Fruit fly (Drosophila melanogaster) whole organism, prepupa: ENCODE results near the gene IRSp53.

ENCODE experiments used
- Blimp-1 ChIP-seq: fragments of 200-800 bp; sonication (Bioruptor generic); optimal IDR thresholded peaks from 3 replicates; lab custom pipeline; 2017; ENCODE audit warnings: missing biosample characterization, missing genetic modification characterization, mild to moderate bottlenecking, moderate library complexity, missing genetic modification reagents
- CG11762 ChIP-seq: fragments of 200-800 bp; sonication (Bioruptor generic); optimal IDR thresholded peaks from 3 replicates; lab custom pipeline; 2016; ENCODE audit warnings: missing biosample characterization, missing genetic modification characterization; ENCODE audit not compliant: insufficient read depth
- CG15336 ChIP-seq: fragments of 200-800 bp; sonication (Bioruptor generic); IDR thresholded peaks from 2 replicates; pipeline ENCODE4 v1.3.6; 2022; ENCODE audit warnings: missing biosample characterization, missing genetic modification characterization
- CG1621 ChIP-seq: fragments of 200-800 bp; sonication (Bioruptor generic); optimal IDR thresholded peaks from 3 replicates; lab custom pipeline; 2018; ENCODE audit warnings: missing biosample characterization, mild to moderate bottlenecking, missing genetic modification characterization
- CG3032 ChIP-seq: fragments of 200-800 bp; optimal IDR thresholded peaks from 2 replicates; lab custom pipeline; 2019; ENCODE audit warnings: missing biosample characterization, mild to moderate bottlenecking, missing genetic modification characterization, moderate library complexity
- CG34406 ChIP-seq: fragments of 200-800 bp; sonication (Bioruptor generic); optimal IDR thresholded peaks from 3 replicates; lab custom pipeline; 2016; ENCODE audit warnings: missing biosample characterization, missing genetic modification characterization
- CG4318 ChIP-seq: fragments of 200-800 bp; sonication (Bioruptor generic); optimal IDR thresholded peaks from 3 replicates; lab custom pipeline; 2017; ENCODE audit warnings: missing biosample characterization, mild to moderate bottlenecking, missing genetic modification characterization
- CG6276 ChIP-seq: fragments of 200-800 bp; sonication (Bioruptor generic); optimal IDR thresholded peaks from 2 replicates; lab custom pipeline; 2017; ENCODE audit warnings: missing biosample characterization, mild to moderate bottlenecking, missing genetic modification characterization
- CG6792 ChIP-seq: fragments of 200-800 bp; sonication (Bioruptor generic); optimal IDR thresholded peaks from 3 replicates; lab custom pipeline; 2016; ENCODE audit warnings: missing biosample characterization, missing genetic modification characterization
- CG6854 ChIP-seq: fragments of 200-800 bp; sonication (Bioruptor generic); optimal IDR thresholded peaks from 2 replicates; lab custom pipeline; 2017; ENCODE audit warnings: missing biosample characterization, mild to moderate bottlenecking, missing genetic modification characterization
- CG7368 ChIP-seq: fragments of 200-800 bp; sonication (Bioruptor generic); optimal IDR thresholded peaks from 3 replicates; lab custom pipeline; 2016; ENCODE audit warnings: missing biosample characterization, missing genetic modification characterization
- CG8119 ChIP-seq: fragments of 200-800 bp; sonication (Bioruptor generic); IDR thresholded peaks from 3 replicates; pipeline ENCODE4 v1.3.6; 2022; ENCODE audit warnings: missing biosample characterization, missing genetic modification characterization
- CG9139 ChIP-seq: fragments of 200-800 bp; sonication (Bioruptor generic); optimal IDR thresholded peaks from 3 replicates; lab custom pipeline; 2017; ENCODE audit warnings: missing biosample characterization, mild to moderate bottlenecking, missing genetic modification characterization
- Eip75B ChIP-seq: fragments of 200-800 bp; sonication (Bioruptor generic); optimal IDR thresholded peaks from 3 replicates; lab custom pipeline; 2016; ENCODE audit warnings: missing biosample characterization, missing genetic modification characterization
- Eip78C ChIP-seq: fragments of 200-800 bp; sonication (Bioruptor generic); peaks from one replicate; lab custom pipeline; 2016; ENCODE audit warnings: missing biosample characterization, missing genetic modification characterization
- Ets21C ChIP-seq: fragments of 200-800 bp; sonication (Bioruptor generic); optimal IDR thresholded peaks from 3 replicates; lab custom pipeline; 2016; ENCODE audit warnings: missing biosample characterization, missing genetic modification characterization
- Gug ChIP-seq: fragments of 200-800 bp; sonication (Bioruptor generic); IDR thresholded peaks from 2 replicates; pipeline ENCODE4 v1.3.6; 2022; ENCODE audit warnings: missing biosample characterization, missing genetic modification characterization
- Hr38 ChIP-seq: sonication (Bioruptor generic); optimal IDR thresholded peaks from 2 replicates; lab custom pipeline; 2016; ENCODE audit warnings: missing biosample characterization, missing genetic modification characterization
- Hr39 ChIP-seq: fragments of 200-800 bp; sonication (Bioruptor generic); optimal IDR thresholded peaks from 2 replicates; lab custom pipeline; 2016; ENCODE audit warnings: missing biosample characterization, missing genetic modification characterization
- Hr4 ChIP-seq: fragments of 200-800 bp; sonication (Bioruptor generic); optimal IDR thresholded peaks from 3 replicates; lab custom pipeline; 2016; ENCODE audit warnings: missing biosample characterization, missing genetic modification characterization
- Lpt ChIP-seq: fragments of 200-800 bp; sonication (Bioruptor generic); optimal IDR thresholded peaks from 3 replicates; lab custom pipeline; 2016; ENCODE audit warnings: missing biosample characterization, missing genetic modification characterization
- OdsH ChIP-seq: fragments of 200-800 bp; sonication (Bioruptor generic); optimal IDR thresholded peaks from 3 replicates; lab custom pipeline; 2016; ENCODE audit warnings: missing biosample characterization, missing genetic modification characterization
- Sox102F ChIP-seq: fragments of 200-800 bp; sonication (Bioruptor generic); optimal IDR thresholded peaks from 2 replicates; lab custom pipeline; 2016; ENCODE audit warnings: missing biosample characterization, mild to moderate bottlenecking, missing genetic modification characterization
- achi ChIP-seq: fragments of 200-800 bp; sonication (Bioruptor generic); optimal IDR thresholded peaks from 3 replicates; lab custom pipeline; 2016; ENCODE audit warnings: missing biosample characterization, missing genetic modification characterization
- cyc ChIP-seq: fragments of 200-800 bp; sonication (Bioruptor generic); optimal IDR thresholded peaks from 3 replicates; lab custom pipeline; 2016; ENCODE audit warnings: missing biosample characterization, missing genetic modification characterization
- dac ChIP-seq: fragments of 200-800 bp; sonication (Bioruptor generic); optimal IDR thresholded peaks from 2 replicates; lab custom pipeline; 2017; ENCODE audit warnings: missing biosample characterization, mild to moderate bottlenecking, missing genetic modification characterization
- dsx ChIP-seq: fragments of 200-800 bp; optimal IDR thresholded peaks from 3 replicates; lab custom pipeline; 2019; ENCODE audit warnings: missing biosample characterization, mild to moderate bottlenecking, missing genetic modification characterization, moderate library complexity; ENCODE audit not compliant: poor library complexity, severe bottlenecking
- eg ChIP-seq: fragments of 200-800 bp; sonication (Bioruptor generic); IDR thresholded peaks from 3 replicates; pipeline ENCODE4 v1.3.6; 2022; ENCODE audit warnings: missing biosample characterization, missing genetic modification characterization
- fd85E ChIP-seq: fragments of 200-800 bp; sonication (Bioruptor generic); optimal IDR thresholded peaks from 3 replicates; lab custom pipeline; 2016; ENCODE audit warnings: missing biosample characterization, missing genetic modification characterization
- fkh ChIP-seq: fragments of 200-800 bp; sonication (Bioruptor generic); optimal IDR thresholded peaks from 3 replicates; lab custom pipeline; 2017; ENCODE audit warnings: missing biosample characterization, mild to moderate bottlenecking, missing genetic modification characterization, moderate library complexity
- lz ChIP-seq: fragments of 200-800 bp; sonication (Bioruptor generic); optimal IDR thresholded peaks from 3 replicates; lab custom pipeline; 2016; ENCODE audit warnings: missing biosample characterization, missing genetic modification characterization
- net ChIP-seq: fragments of 200-800 bp; sonication (Bioruptor generic); optimal IDR thresholded peaks from 3 replicates; lab custom pipeline; 2016; ENCODE audit warnings: missing biosample characterization, missing genetic modification characterization
- salr ChIP-seq, 2 experiments: fragments of 200-800 bp; sonication (Bioruptor generic); optimal IDR thresholded peaks; 3 replicates each; lab custom pipeline; 2016 to 2018; ENCODE audit warnings: missing biosample characterization in 2 of 2, missing genetic modification characterization in 2 of 2, mild to moderate bottlenecking in 1 of 2
- spab ChIP-seq: fragments of 200-800 bp; sonication (Bioruptor generic); optimal IDR thresholded peaks from 2 replicates; lab custom pipeline; 2017; ENCODE audit warnings: missing biosample characterization, mild to moderate bottlenecking, missing genetic modification characterization, missing genetic modification reagents
- ss ChIP-seq, 2 experiments: fragments of 200-800 bp; sonication (Bioruptor generic); optimal IDR thresholded peaks; 2 replicates in 1 of 2; 3 replicates in 1 of 2; lab custom pipeline; 2017 to 2018; ENCODE audit warnings: mild to moderate bottlenecking in 2 of 2, missing biosample characterization in 2 of 2, missing genetic modification characterization in 2 of 2, moderate library complexity in 1 of 2
- svp ChIP-seq: fragments of 200-800 bp; sonication (Bioruptor generic); peaks from one replicate; lab custom pipeline; 2016; ENCODE audit warnings: missing biosample characterization, missing genetic modification characterization
- topi ChIP-seq: fragments of 200-800 bp; sonication (Bioruptor generic); optimal IDR thresholded peaks from 3 replicates; lab custom pipeline; 2016; ENCODE audit warnings: missing biosample characterization, missing genetic modification characterization
- vri ChIP-seq: fragments of 200-800 bp; sonication (Bioruptor generic); optimal IDR thresholded peaks from 3 replicates; lab custom pipeline; 2016; ENCODE audit warnings: missing biosample characterization, mild to moderate bottlenecking, missing genetic modification characterization

IRSp53 gene

DNA sequence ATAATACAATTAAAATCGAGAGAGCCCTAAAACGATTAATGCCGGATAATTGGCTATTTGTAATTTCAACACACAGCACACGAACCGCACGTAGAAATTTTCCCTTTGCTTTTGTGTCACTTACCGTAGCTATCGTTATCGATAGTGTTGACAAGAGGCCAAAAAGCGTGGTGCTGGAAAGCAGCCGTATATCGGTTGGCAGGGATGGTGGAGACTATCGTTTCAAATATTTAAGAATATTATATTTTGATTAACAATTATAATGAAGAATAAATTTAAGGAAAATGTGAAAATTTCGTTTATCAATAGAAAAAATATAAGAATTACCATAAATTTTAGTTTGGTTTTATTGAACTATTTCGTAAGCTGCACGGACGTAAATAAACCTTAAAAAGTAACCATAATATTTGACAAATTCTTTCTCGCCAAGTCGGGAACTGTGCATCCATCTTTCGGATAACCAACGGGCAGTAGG is 42.8 kb upstream of the IRSp53 start, which contains the start of gene JIL-1 (continued):
- TF ChIP-seq OdsH (GFP tag; lab: Kevin White, UChicago) (peak; percentile 49), lz (GFP tag; lab: Kevin White, UChicago) (peak; percentile 72), CG6792 (GFP tag; lab: Kevin White, UChicago) (peak; percentile 1), vri (GFP tag; lab: Kevin White, UChicago) (peak; percentile 33), Eip75B (GFP tag; lab: Kevin White, UChicago) (peak; percentile 41), Hr4 (peak; percentile 34), cyc (GFP tag; lab: Kevin White, UChicago) (peak; percentile 51), CG6854 (no peak), Hr38 (GFP tag; lab: Kevin White, UChicago) (no peak), achi (GFP tag; lab: Kevin White, UChicago) (peak; percentile 41), Ets21C (peak; percentile 50), CG9139 (GFP tag; lab: Kevin White, UChicago) (no peak), eg (GFP tag; lab: Robert Waterston, UW) (peak; percentile 62), Hr39 (GFP tag; lab: Kevin White, UChicago) (peak; percentile 48), CG34406 (GFP tag; lab: Kevin White, UChicago) (peak; percentile 2), Gug (GFP tag; lab: Robert Waterston, UW) (peak; percentile 42; the same call in 1 of the 2 replicates), net (GFP tag; lab: Kevin White, UChicago) (peak; percentile 33), spab (no peak), CG7368 (GFP tag; lab: Kevin White, UChicago) (peak; percentile 20), CG6276 (no peak), dac (GFP tag; lab: Kevin White, UChicago) (no peak), topi (GFP tag; lab: Kevin White, UChicago) (peak; percentile 41), Sox102F (GFP tag; lab: Kevin White, UChicago) (peak; percentile 62), fd85E (GFP tag; lab: Kevin White, UChicago) (no peak), salr (GFP tag; optimal IDR thresholded peaks at IDR 0.05; lab: Kevin White, UChicago) (no peak), ss (GFP tag; optimal IDR thresholded peaks at IDR 0.05; lab: Kevin White, UChicago) (peak in 1 of 2 experiments; percentile 26), CG8119 (no peak)

DNA sequence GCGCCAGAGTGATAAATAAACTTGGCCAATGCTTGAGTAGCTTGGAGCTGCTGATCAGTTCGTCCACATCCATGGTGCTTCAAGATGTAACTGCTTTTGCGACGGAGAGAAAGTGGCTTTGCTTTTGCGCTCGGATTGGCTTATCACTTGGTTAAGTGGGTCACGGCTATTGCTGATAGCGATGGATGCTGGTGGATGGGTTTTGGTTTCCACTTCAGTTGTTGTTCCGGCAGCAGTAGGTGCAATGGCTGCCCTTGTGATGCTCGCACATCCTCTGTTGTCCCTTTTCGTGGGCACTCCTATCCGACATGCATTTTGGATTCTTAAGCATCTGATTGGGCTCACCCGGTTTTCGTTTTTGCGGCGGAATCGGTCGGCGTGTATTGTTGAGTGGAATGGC is 41.6 kb upstream of the IRSp53 start:
- TF ChIP-seq dac (GFP tag; lab: Kevin White, UChicago) (no peak), CG15336 (GFP tag; lab: Robert Waterston, UW) (no peak), Lpt (no peak), CG3032 (tag; lab: Kevin White, UChicago) (no peak), dsx (no peak), spab (no peak), CG4318 (GFP tag; lab: Kevin White, UChicago) (no peak), fkh (GFP tag; lab: Kevin White, UChicago) (no peak), Ets21C (no peak), CG7368 (GFP tag; lab: Kevin White, UChicago) (no peak), Blimp-1 (GFP tag; lab: Kevin White, UChicago) (no peak), CG11762 (GFP tag; lab: Kevin White, UChicago) (no peak), svp (GFP tag; lab: Kevin White, UChicago) (peak; percentile 9), Eip78C (GFP tag; lab: Kevin White, UChicago) (peak; percentile 37), CG34406 (GFP tag; lab: Kevin White, UChicago) (no peak), CG1621 (no peak)
